Fruit fly (Drosophila melanogaster): ENCODE measurements around the gene Aladin.

Aladin gene

dm6 chrX:9232199-9232598 lies 41.0 kb upstream of the Aladin start, which contains the start of gene CG12121 (continued):
- no peak for TF ChIP-seq fru (optimal IDR thresholded peaks at IDR 0.05)
- TF ChIP-seq lab (GFP tag; optimal IDR thresholded peaks at IDR 0.05), result no peak
- no peak for TF ChIP-seq CG4707 (GFP tag; optimal IDR thresholded peaks at IDR 0.05)
- TF ChIP-seq Dll (GFP tag; IDR thresholded peaks at IDR 0.05; ENCODE audit: partially characterized antibody), result peak; percentile 71; the same call in 2 of the 4 replicates
- TF ChIP-seq zen (tag; optimal IDR thresholded peaks at IDR 0.05), result no peak
- no peak for TF ChIP-seq Sox100B (GFP tag; optimal IDR thresholded peaks at IDR 0.05)
- TF ChIP-seq nerfin-2 (GFP tag; IDR thresholded peaks at IDR 0.05; ENCODE audit: partially characterized antibody), result peak; percentile 72
- TF ChIP-seq Hand (GFP tag; optimal IDR thresholded peaks at IDR 0.05), result no peak
- TF ChIP-seq CG10979 (tag; optimal IDR thresholded peaks at IDR 0.05), result no peak
- peak; percentile 67 for TF ChIP-seq Med (GFP tag)
- TF ChIP-seq Usf (GFP tag; optimal IDR thresholded peaks at IDR 0.05), result no peak
- TF ChIP-seq CHES-1-like (GFP tag; optimal IDR thresholded peaks at IDR 0.05), result no peak
- TF ChIP-seq Nf-YC (tag; optimal IDR thresholded peaks at IDR 0.05), result no peak
- TF ChIP-seq CG3995 (GFP tag; optimal IDR thresholded peaks at IDR 0.05), result peak; percentile 20
- no peak for TF ChIP-seq chif (GFP tag; optimal IDR thresholded peaks at IDR 0.05)
- TF ChIP-seq Spps (tag; optimal IDR thresholded peaks at IDR 0.05), result no peak
- no peak for TF ChIP-seq CG3407 (GFP tag; optimal IDR thresholded peaks at IDR 0.05)
- no peak for TF ChIP-seq CG6272 (GFP tag; IDR thresholded peaks at IDR 0.05)
- no peak for TF ChIP-seq NFAT (GFP tag; IDR thresholded peaks at IDR 0.05)
- TF ChIP-seq CG10543 (GFP tag; optimal IDR thresholded peaks at IDR 0.05), result no peak
- no peak for TF ChIP-seq CG31365 (tag; optimal IDR thresholded peaks at IDR 0.05)
- TF ChIP-seq Jarid2 (GFP tag; optimal IDR thresholded peaks at IDR 0.05), result no peak
- no peak for TF ChIP-seq prd (optimal IDR thresholded peaks at IDR 0.05)
- TF ChIP-seq prd (GFP tag; IDR thresholded peaks at IDR 0.05), result no peak
- TF ChIP-seq sc (optimal IDR thresholded peaks at IDR 0.05), result no peak
- TF ChIP-seq sc (GFP tag; optimal IDR thresholded peaks at IDR 0.05), result no peak
- TF ChIP-seq Side (GFP tag; optimal IDR thresholded peaks at IDR 0.05), result no peak
- no peak for TF ChIP-seq CG15479 (GFP tag; optimal IDR thresholded peaks at IDR 0.05)
- no peak for TF ChIP-seq ci (GFP tag; IDR thresholded peaks at IDR 0.05)
- TF ChIP-seq CrebB (tag; optimal IDR thresholded peaks at IDR 0.05), result no peak
- no peak for TF ChIP-seq gcm2 (GFP tag; optimal IDR thresholded peaks at IDR 0.05)
- peak; percentile 59 for TF ChIP-seq MBD-R2 (GFP tag; IDR thresholded peaks at IDR 0.05)
- no peak for TF ChIP-seq PHDP (tag; optimal IDR thresholded peaks at IDR 0.05)
- no peak for TF ChIP-seq sens-2 (GFP tag; IDR thresholded peaks at IDR 0.05)
- peak; percentile 73 for TF ChIP-seq ato (GFP tag; IDR thresholded peaks at IDR 0.05; ENCODE audit: partially characterized antibody)
- TF ChIP-seq ftz-f1 (GFP tag; optimal IDR thresholded peaks at IDR 0.05), result peak; percentile 44
- TF ChIP-seq CG31441 (GFP tag; IDR thresholded peaks at IDR 0.05), result no peak
- TF ChIP-seq pho (GFP tag; optimal IDR thresholded peaks at IDR 0.05), result no peak
- TF ChIP-seq eve (GFP tag; optimal IDR thresholded peaks at IDR 0.05), result no peak
- TF ChIP-seq bowl (GFP tag; IDR thresholded peaks at IDR 0.05), result no peak
- TF ChIP-seq lbe (GFP tag; optimal IDR thresholded peaks at IDR 0.05), result no peak
- no peak for TF ChIP-seq shn (GFP tag; optimal IDR thresholded peaks at IDR 0.05)
- no peak for TF ChIP-seq sim (GFP tag; IDR thresholded peaks at IDR 0.05)
- TF ChIP-seq Mes4 (GFP tag; optimal IDR thresholded peaks at IDR 0.05), result no peak
- no peak for TF ChIP-seq Lpt (GFP tag; optimal IDR thresholded peaks at IDR 0.05)
- TF ChIP-seq hb (GFP tag; IDR thresholded peaks at IDR 0.05; ENCODE audit: partially characterized antibody), result peak; percentile 75; the same call in 2 of the 3 replicates
- no peak for TF ChIP-seq CG12769 (tag; optimal IDR thresholded peaks at IDR 0.05)
- peak; percentile 57; the same call in 1 of the 3 replicates for TF ChIP-seq mld (GFP tag; IDR thresholded peaks at IDR 0.05; ENCODE audit: partially characterized antibody)
- TF ChIP-seq Aef1 (GFP tag; IDR thresholded peaks at IDR 0.05), result no peak
- TF ChIP-seq Mrtf (GFP tag; IDR thresholded peaks at IDR 0.05), result no peak
- TF ChIP-seq kah (GFP tag; optimal IDR thresholded peaks at IDR 0.05), result no peak
- TF ChIP-seq sisA (GFP tag; IDR thresholded peaks at IDR 0.05), result no peak
- TF ChIP-seq Atf3 (GFP tag; optimal IDR thresholded peaks at IDR 0.05), result no peak
